Fruit fly (Drosophila melanogaster) whole organism, embryonic: ENCODE measurements around the gene CG43815.
A peak's percentile ranks its signal among the peaks of the same experiment; 100 is the strongest.

ENCODE experiments used
- B-H1 ChIP-seq: fragments of 200-800 bp; sonication (Bioruptor generic); IDR thresholded peaks from 3 replicates; pipeline ENCODE4 v1.3.6; 2022; ENCODE audit warnings: missing biosample characterization, missing genetic modification characterization
- Bdp1 ChIP-seq: fragments of 200-800 bp; sonication (Bioruptor generic); optimal IDR thresholded peaks from 3 replicates; lab custom pipeline; 2016; ENCODE audit warnings: missing biosample characterization, missing genetic modification characterization
- Blimp-1 ChIP-seq: fragments of 200-800 bp; sonication (Bioruptor generic); optimal IDR thresholded peaks from 3 replicates; lab custom pipeline; 2018; ENCODE audit warnings: missing biosample characterization, missing genetic modification characterization, mild to moderate bottlenecking, moderate library complexity, missing genetic modification reagents
- CG10431 ChIP-seq: fragments of 200-800 bp; sonication (Bioruptor generic); optimal IDR thresholded peaks from 3 replicates; lab custom pipeline; 2018; ENCODE audit warnings: missing biosample characterization, mild to moderate bottlenecking, missing genetic modification characterization
- CG10979 ChIP-seq: fragments of 200-800 bp; sonication (Bioruptor generic); optimal IDR thresholded peaks from 2 replicates; lab custom pipeline; 2018; ENCODE audit warnings: missing biosample characterization, mild to moderate bottlenecking, missing genetic modification characterization, moderate library complexity
- CG11504 ChIP-seq: fragments of 200-800 bp; sonication (Bioruptor generic); optimal IDR thresholded peaks from 3 replicates; lab custom pipeline; 2019; ENCODE audit warnings: missing biosample characterization, mild to moderate bottlenecking, missing genetic modification characterization, moderate library complexity
- CG11696 ChIP-seq: fragments of 200-800 bp; sonication (Bioruptor generic); IDR thresholded peaks from 2 replicates; pipeline ENCODE4 v1.3.6; 2022; ENCODE audit warnings: missing biosample characterization, missing genetic modification characterization
- CG12104 ChIP-seq: fragments of 200-800 bp; sonication (Bioruptor generic); optimal IDR thresholded peaks from 3 replicates; lab custom pipeline; 2016; ENCODE audit warnings: missing biosample characterization, missing genetic modification characterization
- CG12391 ChIP-seq: fragments of 200-800 bp; sonication (Bioruptor generic); optimal IDR thresholded peaks from 3 replicates; lab custom pipeline; 2018; ENCODE audit warnings: missing biosample characterization, mild to moderate bottlenecking, missing genetic modification characterization, moderate library complexity
- CG1603 ChIP-seq: fragments of 200-800 bp; sonication (Bioruptor generic); optimal IDR thresholded peaks from 2 replicates; lab custom pipeline; 2019; ENCODE audit warnings: missing biosample characterization, mild to moderate bottlenecking, missing genetic modification characterization, moderate library complexity
- CG16863 ChIP-seq: fragments of 200-800 bp; sonication (Bioruptor generic); optimal IDR thresholded peaks from 3 replicates; lab custom pipeline; 2016; ENCODE audit warnings: missing biosample characterization, missing genetic modification characterization
- CG1832 ChIP-seq: fragments of 200-800 bp; sonication (Bioruptor generic); optimal IDR thresholded peaks from 2 replicates; lab custom pipeline; 2017; ENCODE audit warnings: missing biosample characterization, mild to moderate bottlenecking, missing genetic modification characterization, inconsistent platforms
- CG3065 ChIP-seq: fragments of 200-800 bp; sonication (Bioruptor generic); optimal IDR thresholded peaks from 2 replicates; lab custom pipeline; 2016; ENCODE audit warnings: missing biosample characterization, missing genetic modification characterization
- CG32767 ChIP-seq: fragments of 200-800 bp; sonication (Bioruptor generic); IDR thresholded peaks from 2 replicates; pipeline ENCODE4 v1.3.6; 2022; ENCODE audit warnings: missing biosample characterization, missing genetic modification characterization
- CG32772 ChIP-seq: fragments of 200-800 bp; sonication (Bioruptor generic); IDR thresholded peaks from 2 replicates; pipeline ENCODE4 v1.3.6; 2022; ENCODE audit warnings: missing biosample characterization, missing genetic modification characterization
- CG3847 ChIP-seq: fragments of 200-800 bp; sonication (Bioruptor generic); IDR thresholded peaks from 2 replicates; pipeline ENCODE4 v1.3.6; 2022; ENCODE audit warnings: missing biosample characterization, missing genetic modification characterization
- CG4617 ChIP-seq: fragments of 200-800 bp; sonication (Bioruptor generic); optimal IDR thresholded peaks from 3 replicates; lab custom pipeline; 2016; ENCODE audit warnings: missing biosample characterization, missing genetic modification characterization, borderline replicate concordance
- CG6272 ChIP-seq: fragments of 200-800 bp; sonication (Bioruptor generic); IDR thresholded peaks from 2 replicates; pipeline ENCODE4 v1.3.6; 2022; ENCODE audit warnings: missing biosample characterization, missing genetic modification characterization
- CG7372 ChIP-seq: fragments of 200-800 bp; sonication (Bioruptor generic); IDR thresholded peaks from 2 replicates; pipeline ENCODE4 v1.3.6; 2022; ENCODE audit warnings: missing biosample characterization, missing genetic modification characterization
- CoRest ChIP-seq: fragments of 200-800 bp; sonication (Bioruptor generic); optimal IDR thresholded peaks from 3 replicates; lab custom pipeline; 2018; ENCODE audit warnings: missing biosample characterization, mild to moderate bottlenecking, missing genetic modification characterization, moderate library complexity
- Dad ChIP-seq: fragments of 200-800 bp; sonication (Bioruptor generic); optimal IDR thresholded peaks from 3 replicates; lab custom pipeline; 2016; ENCODE audit warnings: missing biosample characterization, missing genetic modification characterization
- Dfd ChIP-seq, 2 experiments: fragments of >200 bp; optimal IDR thresholded peaks; 2 replicates each; lab custom pipeline; 2017; ENCODE audit warnings: missing biosample characterization in 2 of 2, missing genetic modification characterization in 2 of 2
- Eip74EF ChIP-seq, 2 experiments: fragments of 200-800 bp in 1 of 2; fragments of >200 bp in 1 of 2; sonication (Bioruptor generic) in 1 of 2; optimal IDR thresholded peaks; 2 replicates each; lab custom pipeline; 2017 to 2019; ENCODE audit warnings: missing biosample characterization in 2 of 2, missing genetic modification characterization in 2 of 2, mild to moderate bottlenecking in 1 of 2, moderate library complexity in 1 of 2
- HmgD ChIP-seq: fragments of 200-800 bp; sonication (Bioruptor generic); optimal IDR thresholded peaks from 3 replicates; lab custom pipeline; 2016; ENCODE audit warnings: missing biosample characterization, missing genetic modification characterization
- Hmr ChIP-seq: fragments of 200-800 bp; sonication (Bioruptor generic); optimal IDR thresholded peaks from 3 replicates; lab custom pipeline; 2017; ENCODE audit warnings: mild to moderate bottlenecking, missing biosample characterization, missing genetic modification reagents, missing genetic modification characterization
- Lpt ChIP-seq: fragments of >200 bp; optimal IDR thresholded peaks from 2 replicates; lab custom pipeline; 2018; ENCODE audit warnings: missing biosample characterization, missing genetic modification characterization
- Med ChIP-seq: fragments of 200-800 bp; sonication (Bioruptor generic); peaks from one replicate; lab custom pipeline; 2016; ENCODE audit warnings: missing biosample characterization, missing genetic modification characterization, mild to moderate bottlenecking, inconsistent platforms, moderate library complexity
- NFAT ChIP-seq: fragments of 200-800 bp; sonication (Bioruptor generic); IDR thresholded peaks from 2 replicates; pipeline ENCODE4 v1.3.6; 2022; ENCODE audit warnings: missing biosample characterization, missing genetic modification characterization
- cg ChIP-seq: fragments of 200-800 bp; sonication (Bioruptor generic); optimal IDR thresholded peaks from 3 replicates; lab custom pipeline; 2019; ENCODE audit warnings: missing biosample characterization, mild to moderate bottlenecking, missing genetic modification characterization, moderate library complexity
- chinmo ChIP-seq: fragments of 200-800 bp; sonication (Bioruptor generic); IDR thresholded peaks from 4 replicates; pipeline ENCODE4 v1.3.6; 2022; ENCODE audit warnings: missing biosample characterization, missing genetic modification characterization; ENCODE audit not compliant: partially characterized antibody
- crol ChIP-seq: fragments of 200-800 bp; sonication (Bioruptor generic); IDR thresholded peaks from 2 replicates; pipeline ENCODE4 v1.3.6; 2022; ENCODE audit warnings: missing biosample characterization, missing genetic modification characterization
- da ChIP-seq: fragments of 200-800 bp; sonication (Bioruptor generic); optimal IDR thresholded peaks from 2 replicates; lab custom pipeline; 2016; ENCODE audit warnings: missing biosample characterization, missing genetic modification characterization
- dati ChIP-seq: fragments of 200-800 bp; sonication (Bioruptor generic); IDR thresholded peaks from 2 replicates; pipeline ENCODE4 v1.3.6; 2022; ENCODE audit warnings: missing biosample characterization, missing genetic modification characterization
- en ChIP-seq: fragments of 200-800 bp; sonication (Bioruptor generic); optimal IDR thresholded peaks from 2 replicates; lab custom pipeline; 2016; ENCODE audit warnings: missing biosample characterization, missing genetic modification characterization
- h ChIP-seq: fragments of >200 bp; optimal IDR thresholded peaks from 2 replicates; lab custom pipeline; 2017
- ham ChIP-seq: fragments of 200-800 bp; sonication (Bioruptor generic); IDR thresholded peaks from 2 replicates; pipeline ENCODE4 v1.3.6; 2022; ENCODE audit warnings: missing biosample characterization, missing genetic modification characterization
- lmd ChIP-seq: fragments of 200-800 bp; sonication (Bioruptor generic); IDR thresholded peaks from 2 replicates; pipeline ENCODE4 v1.3.6; 2022; ENCODE audit warnings: missing biosample characterization, missing genetic modification characterization
- mld ChIP-seq: fragments of 200-800 bp; sonication (Bioruptor generic); IDR thresholded peaks from 3 replicates; pipeline ENCODE4 v1.3.6; 2022; ENCODE audit warnings: missing biosample characterization, missing genetic modification characterization; ENCODE audit not compliant: partially characterized antibody
- odd ChIP-seq: fragments of 200-800 bp; sonication (Bioruptor generic); optimal IDR thresholded peaks from 2 replicates; lab custom pipeline; 2017; ENCODE audit warnings: missing biosample characterization, mild to moderate bottlenecking, missing genetic modification characterization
- repo ChIP-seq: fragments of 200-800 bp; sonication (Bioruptor generic); optimal IDR thresholded peaks from 2 replicates; lab custom pipeline; 2016; ENCODE audit warnings: missing biosample characterization, missing genetic modification characterization
- salm ChIP-seq: fragments of 200-800 bp; sonication (Bioruptor generic); optimal IDR thresholded peaks from 2 replicates; lab custom pipeline; 2018; ENCODE audit warnings: missing biosample characterization, mild to moderate bottlenecking, missing genetic modification characterization
- sc ChIP-seq, 3 experiments: fragments of >200 bp in 2 of 3; fragments of 200-800 bp in 1 of 3; sonication (Bioruptor generic) in 1 of 3; optimal IDR thresholded peaks; 2 replicates in 2 of 3; 3 replicates in 1 of 3; lab custom pipeline; 2017; ENCODE audit warnings: mild to moderate bottlenecking in 1 of 3, missing biosample characterization in 1 of 3, missing genetic modification characterization in 1 of 3, missing genetic modification reagents in 1 of 3
- sens-2 ChIP-seq: fragments of 200-800 bp; sonication (Bioruptor generic); IDR thresholded peaks from 2 replicates; pipeline ENCODE4 v1.3.6; 2022; ENCODE audit warnings: missing biosample characterization, missing genetic modification characterization
- shn ChIP-seq: fragments of 200-800 bp; sonication (Bioruptor generic); optimal IDR thresholded peaks from 3 replicates; lab custom pipeline; 2016; ENCODE audit warnings: missing biosample characterization, missing genetic modification characterization
- sima ChIP-seq: fragments of 200-800 bp; sonication (Bioruptor generic); optimal IDR thresholded peaks from 2 replicates; lab custom pipeline; 2016; ENCODE audit warnings: missing biosample characterization, missing genetic modification characterization
- ttk ChIP-seq: fragments of 200-800 bp; sonication (Bioruptor generic); IDR thresholded peaks from 2 replicates; pipeline ENCODE4 v2.1.2; 2022; ENCODE audit warnings: missing biosample characterization, missing genetic modification characterization
- tup ChIP-seq: fragments of 200-800 bp; sonication (Bioruptor generic); optimal IDR thresholded peaks from 2 replicates; lab custom pipeline; 2016; ENCODE audit warnings: missing biosample characterization, mild to moderate bottlenecking, missing genetic modification characterization, moderate library complexity
- usp ChIP-seq: fragments of >200 bp; optimal IDR thresholded peaks from 2 replicates; lab custom pipeline; 2017; ENCODE audit warnings: missing biosample characterization, missing genetic modification characterization
- vnd ChIP-seq: fragments of 200-800 bp; sonication (Bioruptor generic); IDR thresholded peaks from 3 replicates; pipeline ENCODE4 v1.3.6; 2022; ENCODE audit warnings: missing biosample characterization, missing genetic modification characterization; ENCODE audit not compliant: partially characterized antibody
- wor ChIP-seq: fragments of 200-800 bp; sonication (Bioruptor generic); IDR thresholded peaks from 2 replicates; pipeline ENCODE4 v1.3.6; 2022; ENCODE audit warnings: missing biosample characterization, missing genetic modification characterization

The CG43815 gene

DNA sequence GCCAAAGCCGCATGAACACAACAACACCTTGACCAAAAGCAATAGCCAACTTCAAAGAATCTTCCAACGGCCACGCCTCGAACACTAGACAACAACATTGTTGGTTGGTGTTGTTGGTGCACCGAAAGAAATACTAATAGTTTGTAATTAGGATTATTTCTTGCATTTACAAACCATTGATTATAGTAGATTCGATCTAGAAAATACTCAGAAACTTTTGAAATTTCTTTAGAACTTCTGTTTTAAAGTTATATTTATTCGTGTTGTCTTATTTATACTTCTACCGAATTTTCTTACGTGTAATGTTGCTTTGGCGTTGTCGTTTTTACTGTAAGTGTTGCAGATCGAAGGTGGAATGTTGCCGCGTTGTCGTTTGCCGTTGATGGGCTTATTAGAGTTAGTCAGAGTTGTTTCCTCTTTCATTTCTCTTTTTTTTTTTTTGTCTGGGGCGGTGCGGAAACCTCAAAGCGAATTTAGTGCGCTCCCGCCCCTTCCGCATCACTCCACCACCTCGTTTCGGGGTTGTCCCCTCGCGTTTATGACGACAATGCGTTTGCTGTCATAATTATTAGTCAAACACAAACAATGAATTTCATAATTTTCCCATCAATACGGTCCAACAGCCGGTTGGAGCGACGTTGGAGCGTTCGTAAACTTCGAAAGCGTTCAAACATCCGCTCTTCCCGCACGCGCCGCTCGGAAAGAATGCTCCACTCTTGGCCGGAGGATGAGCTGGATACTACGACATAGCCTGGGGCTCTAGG is at the start of gene CG43815 (continued):
- TF ChIP-seq ttk (GFP tag; lab: Robert Waterston, UW), result no peak
- no peak for TF ChIP-seq Bdp1 (GFP tag; lab: Kevin White, UChicago)
- peak; percentile 67 for TF ChIP-seq CG11504
- TF ChIP-seq HmgD, result no peak
- TF ChIP-seq Eip74EF (GFP tag; optimal IDR thresholded peaks at IDR 0.05; lab: Kevin White, UChicago), result no peak
- no peak for TF ChIP-seq CG3065 (GFP tag; lab: Kevin White, UChicago)
- TF ChIP-seq sc (optimal IDR thresholded peaks at IDR 0.05; lab: Kevin White, UChicago), result no peak
- no peak for TF ChIP-seq sc (GFP tag; optimal IDR thresholded peaks at IDR 0.05; lab: Kevin White, UChicago)
- no peak for TF ChIP-seq CG16863 (GFP tag; lab: Kevin White, UChicago)
- TF ChIP-seq en (GFP tag; lab: Kevin White, UChicago), result no peak
- TF ChIP-seq Blimp-1 (GFP tag; lab: Kevin White, UChicago), result peak; percentile 9
- TF ChIP-seq Dad (GFP tag; lab: Kevin White, UChicago), result no peak
- TF ChIP-seq dati (GFP tag; lab: Robert Waterston, UW), result 0 out of 2 replicates have a peak, but pooled peaks have one; percentile 37
- no peak for TF ChIP-seq CG3847
- TF ChIP-seq NFAT (GFP tag; lab: Robert Waterston, UW), result no peak
- no peak for TF ChIP-seq mld (GFP tag; lab: Robert Waterston, UW)
- no peak for TF ChIP-seq CG4617
- no peak for TF ChIP-seq chinmo (GFP tag; lab: Robert Waterston, UW)
- TF ChIP-seq repo (GFP tag; lab: Kevin White, UChicago), result no peak
- no peak for TF ChIP-seq salm (tag; lab: Kevin White, UChicago)
- no peak for TF ChIP-seq wor (GFP tag; lab: Robert Waterston, UW)
- TF ChIP-seq da, result no peak
- peak; percentile 52 for TF ChIP-seq CG10979 (tag; lab: Kevin White, UChicago)
- TF ChIP-seq vnd, result no peak
- TF ChIP-seq Med, result peak; percentile 59
- TF ChIP-seq CoRest, result no peak
- no peak for TF ChIP-seq CG32767 (GFP tag; lab: Robert Waterston, UW)
- no peak for TF ChIP-seq CG6272 (GFP tag; lab: Robert Waterston, UW)
- no peak for TF ChIP-seq B-H1 (GFP tag; lab: Robert Waterston, UW)
- no peak for TF ChIP-seq CG7372 (GFP tag; lab: Robert Waterston, UW)
- no peak for TF ChIP-seq cg (GFP tag; lab: Kevin White, UChicago)
- no peak for TF ChIP-seq Lpt (GFP tag; lab: Kevin White, UChicago)
- no peak for TF ChIP-seq tup
- no peak for TF ChIP-seq ham (GFP tag; lab: Robert Waterston, UW)
- no peak for TF ChIP-seq shn (GFP tag; lab: Kevin White, UChicago)
- no peak for TF ChIP-seq CG10431 (GFP tag; lab: Kevin White, UChicago)
- TF ChIP-seq Hmr (GFP tag; lab: Kevin White, UChicago), result no peak
- TF ChIP-seq CG32772 (GFP tag; lab: Robert Waterston, UW), result no peak
- TF ChIP-seq sima (GFP tag; lab: Kevin White, UChicago), result no peak
- TF ChIP-seq lmd, result no peak
- TF ChIP-seq CG12104, result no peak
- TF ChIP-seq CG1832 (GFP tag; lab: Kevin White, UChicago), result no peak
- no peak for TF ChIP-seq sens-2 (GFP tag; lab: Robert Waterston, UW)
- peak; percentile 5 for TF ChIP-seq CG1603 (tag; lab: Kevin White, UChicago)
- TF ChIP-seq Dfd (GFP tag; optimal IDR thresholded peaks at IDR 0.05; lab: Kevin White, UChicago), result no peak
- TF ChIP-seq h (lab: Kevin White, UChicago), result no peak
- TF ChIP-seq crol (GFP tag; lab: Robert Waterston, UW), result 0 out of 2 replicates have a peak, but pooled peaks have one; percentile 21
- peak; percentile 3 for TF ChIP-seq odd (GFP tag; lab: Kevin White, UChicago)
- no peak for TF ChIP-seq CG11696 (GFP tag; lab: Robert Waterston, UW)
- peak; percentile 17 for TF ChIP-seq CG12391 (tag; lab: Kevin White, UChicago)
- no peak for TF ChIP-seq usp
